Fruit fly (Drosophila melanogaster) whole organism, wandering third instar larva: Measurements from ENCODE around the gene Trf4.

Source experiments
- CG32264 ChIP-seq: fragments of 200-800 bp; sonication (Bioruptor generic); optimal IDR thresholded peaks from 2 replicates; lab custom pipeline; 2016; ENCODE audit warnings: missing biosample characterization, missing genetic modification characterization
- Dfd ChIP-seq: fragments of >200 bp; optimal IDR thresholded peaks from 2 replicates; lab custom pipeline; 2017; ENCODE audit warnings: missing biosample characterization, missing genetic modification characterization
- Dif ChIP-seq: fragments of 200-275, 200-300 bp; sonication (Bioruptor generic); optimal IDR thresholded peaks from 2 replicates; lab custom pipeline; 2018; ENCODE audit warnings: missing biosample characterization, missing genetic modification characterization; ENCODE audit not compliant: partially characterized antibody
- Hr78 ChIP-seq: fragments of >200 bp; optimal IDR thresholded peaks from 2 replicates; lab custom pipeline; 2017; ENCODE audit warnings: missing biosample characterization, missing genetic modification characterization
- Myc ChIP-seq: fragments of >200 bp; optimal IDR thresholded peaks from 2 replicates; lab custom pipeline; 2017
- br ChIP-seq: fragments of 200-800 bp; sonication (Bioruptor generic); optimal IDR thresholded peaks from 2 replicates; lab custom pipeline; 2016; ENCODE audit warnings: missing biosample characterization, missing genetic modification characterization
- lola ChIP-seq: fragments of >200 bp; optimal IDR thresholded peaks from 2 replicates; lab custom pipeline; 2017; ENCODE audit warnings: missing biosample characterization, missing genetic modification characterization
- pan ChIP-seq: fragments of >200 bp; optimal IDR thresholded peaks from 2 replicates; lab custom pipeline; 2017
- usp ChIP-seq: fragments of >200 bp; optimal IDR thresholded peaks from 2 replicates; lab custom pipeline; 2017; ENCODE audit warnings: missing biosample characterization, missing genetic modification characterization

- TF ChIP-seq usp (no peak), Hr78 (no peak), Myc (lab: Kevin White, UChicago) (no peak), Dif (GFP tag; lab: Kevin White, UChicago) (no peak), br (no peak), pan (no peak), Dfd (GFP tag; lab: Kevin White, UChicago) (no peak), CG32264 (GFP tag; lab: Kevin White, UChicago) (no peak), lola (GFP tag; lab: Kevin White, UChicago) (no peak)
These were observed 12.7 kb downstream of the Trf4 start, which contains the start of gene Tmtc1 for dm6 chr2L:2677553-2677952.
